Worm (Caenorhabditis elegans) whole organism, L4/young adult: ENCODE results near the gene Y82E9BL.5.
"Not testable (repeated sequence)": the region's sequence is repeated elsewhere in the genome, so short reads cannot be mapped to it uniquely, and the experiment has no call there.

Experiments used
- W03F9.2 ChIP-seq: fragments of 150-350 bp; optimal IDR thresholded peaks from 2 replicates; lab custom pipeline; 2014; ENCODE audit warnings: missing biosample characterization, missing genetic modification characterization
- him-1 ChIP-seq: sonication (generic microtip); optimal IDR thresholded peaks from 2 replicates; lab custom pipeline; 2016; ENCODE audit warnings: missing genotype, missing genetic modification reagents, missing genetic modification characterization, missing compliant biosample characterization

DNA sequence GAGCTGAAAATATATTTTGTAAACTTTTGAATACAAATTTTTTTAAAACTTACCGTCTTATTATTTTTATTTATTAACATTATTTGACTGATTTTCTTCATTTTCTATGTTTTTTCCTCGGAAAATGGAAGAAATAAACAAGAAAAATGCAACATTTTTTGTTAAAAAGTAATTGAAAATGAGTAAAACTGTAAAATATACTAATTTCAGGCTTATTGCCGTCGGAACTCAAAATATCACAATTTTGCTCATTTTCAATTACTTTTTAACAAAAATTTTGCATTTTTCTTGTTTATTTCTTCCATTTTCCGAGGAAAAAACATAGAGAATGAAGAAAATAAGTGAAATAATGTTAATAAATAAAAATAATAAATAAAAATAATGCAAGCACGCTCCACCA lies 28.1 kb upstream of the Y82E9BL.5 start, which contains the start of gene Y82E9BR.10:
- TF ChIP-seq W03F9.2, him-1 (tag; lab: Kevin White, UChicago): not testable (repeated sequence)
